Worm (Caenorhabditis elegans) whole organism, L1 larva: Measurements from ENCODE around the gene cutl-2.

Experiments used
- elt-2 ChIP-seq: sonication (generic microtip); optimal IDR thresholded peaks from 2 replicates; lab custom pipeline; 2016; ENCODE audit warnings: missing genetic modification characterization, mild to moderate bottlenecking, inconsistent platforms, missing compliant biosample characterization, missing genetic modification reagents
- elt-3 ChIP-seq, 6 experiments: fragments of 150-350 bp in 1 of 6; sonication (generic microtip); optimal IDR thresholded peaks; 2 replicates each; lab custom pipeline; 2017 to 2018; ENCODE audit warnings: missing biosample characterization in 6 of 6, missing genetic modification characterization in 6 of 6, inconsistent platforms in 1 of 6
- fkh-10 ChIP-seq: sonication (generic microtip); optimal IDR thresholded peaks from 2 replicates; lab custom pipeline; 2017; ENCODE audit warnings: missing biosample characterization, missing genetic modification reagents, missing genetic modification characterization
- fos-1 ChIP-seq: fragments of 150-350 bp; optimal IDR thresholded peaks from 2 replicates; lab custom pipeline; 2014; ENCODE audit warnings: missing biosample characterization, missing genetic modification characterization
- lin-35 ChIP-seq, 2 experiments: fragments of 150-350 bp; optimal IDR thresholded peaks; 2 replicates each; lab custom pipeline; 2014; ENCODE audit warnings: missing biosample characterization in 2 of 2, missing genetic modification characterization in 2 of 2, missing genetic modification reagents in 2 of 2
- mdl-1 ChIP-seq, 2 experiments: fragments of 150-350 bp; optimal IDR thresholded peaks; 2 replicates each; lab custom pipeline; 2014 to 2017; ENCODE audit warnings: missing biosample characterization in 2 of 2, missing genetic modification characterization in 2 of 2, inconsistent platforms in 1 of 2
- nhr-12 ChIP-seq: sonication (generic microtip); optimal IDR thresholded peaks from 2 replicates; lab custom pipeline; 2017; ENCODE audit warnings: missing biosample characterization, missing genetic modification characterization
- nhr-237 ChIP-seq: fragments of 150-350 bp; optimal IDR thresholded peaks from 2 replicates; lab custom pipeline; 2014; ENCODE audit warnings: missing biosample characterization, missing genetic modification characterization
- nhr-28 ChIP-seq: fragments of 150-350 bp; optimal IDR thresholded peaks from 2 replicates; lab custom pipeline; 2014; ENCODE audit warnings: missing biosample characterization, missing genetic modification characterization
- nhr-76 ChIP-seq: sonication (generic microtip); optimal IDR thresholded peaks from 2 replicates; lab custom pipeline; 2017; ENCODE audit warnings: missing biosample characterization, missing genetic modification characterization
- nhr-77 ChIP-seq: fragments of 150-350 bp; optimal IDR thresholded peaks from 2 replicates; lab custom pipeline; 2014; ENCODE audit warnings: missing biosample characterization, missing genetic modification characterization
- skn-1 ChIP-seq: fragments of 150-350 bp; optimal IDR thresholded peaks from 2 replicates; lab custom pipeline; 2014; ENCODE audit warnings: missing biosample characterization, missing genetic modification characterization
- ztf-11 ChIP-seq, 2 experiments: sonication (generic microtip); optimal IDR thresholded peaks; 2 replicates each; lab custom pipeline; 2016 to 2017; ENCODE audit warnings: missing genetic modification characterization in 2 of 2, missing biosample characterization in 1 of 2, missing compliant biosample characterization in 1 of 2

DNA sequence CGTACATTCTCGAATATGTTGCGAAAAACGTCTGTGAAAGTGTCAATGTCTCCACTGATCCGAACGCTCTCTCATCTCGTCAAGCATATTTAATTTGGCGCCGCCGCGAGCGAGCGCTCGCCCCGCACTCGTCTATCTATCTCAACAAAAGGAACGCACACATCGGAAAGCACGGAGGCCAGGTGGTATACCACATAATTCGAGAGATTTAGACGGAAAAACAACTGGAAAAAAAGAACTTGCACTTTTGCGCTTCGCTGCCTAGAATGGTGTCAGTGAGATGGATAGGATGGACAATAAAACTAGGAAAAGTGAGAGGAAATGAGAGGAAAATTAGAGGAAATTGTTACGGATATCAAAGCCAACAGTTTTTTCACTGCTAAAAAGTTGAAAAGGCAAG, 4.7 kb upstream of the cutl-2 start:
- TF ChIP-seq nhr-237 (tag; lab: Kevin White, UChicago) (no peak), nhr-28 (tag; lab: Kevin White, UChicago) (no peak), nhr-77 (no peak), mdl-1 (tag; optimal IDR thresholded peaks at IDR 0.05; lab: Kevin White, UChicago) (no peak), fos-1 (tag; lab: Kevin White, UChicago) (no peak), nhr-76 (no peak), elt-3 (tag; optimal IDR thresholded peaks at IDR 0.05; lab: Kevin White, UChicago) (no peak), fkh-10 (GFP tag; lab: Kevin White, UChicago) (no peak), nhr-12 (tag; lab: Kevin White, UChicago) (no peak), ztf-11 (tag; optimal IDR thresholded peaks at IDR 0.05; lab: Kevin White, UChicago) (no peak), skn-1 (tag; lab: Kevin White, UChicago) (no peak), elt-2 (tag; lab: Kevin White, UChicago) (no peak), lin-35 (GFP tag; optimal IDR thresholded peaks at IDR 0.05; lab: Kevin White, UChicago) (no peak)
